Worm (Caenorhabditis elegans): ENCODE measurements around the gene srh-75.
A peak's percentile ranks its signal among the peaks of the same experiment; 100 is the strongest.

srh-75 gene

ce11 chrV:11046730-11047129 lies 10.2 kb downstream of the srh-75 start, which contains the start of gene dhs-18:
dhs-18 (minus strand) TSS chrV:11046833.
- TF ChIP-seq lin-35 (GFP tag; optimal IDR thresholded peaks at IDR 0.05) (peak in 1 of 2 experiments; percentile 6), skn-1 (tag; optimal IDR thresholded peaks at IDR 0.05) (no peak), nhr-20 (tag; optimal IDR thresholded peaks at IDR 0.05) (peak; percentile 73)

- TF ChIP-seq unc-62 (GFP tag; optimal IDR thresholded peaks at IDR 0.05) = no peak
- TF ChIP-seq ceh-8 (GFP tag; optimal IDR thresholded peaks at IDR 0.05) = no peak
- no peak for TF ChIP-seq efl-3 (GFP tag; optimal IDR thresholded peaks at IDR 0.05)
- no peak for TF ChIP-seq nhr-28 (tag; optimal IDR thresholded peaks at IDR 0.05)
- TF ChIP-seq nhr-47 (tag; optimal IDR thresholded peaks at IDR 0.05) = no peak
- no peak for TF ChIP-seq unc-98 (GFP tag; IDR thresholded peaks at IDR 0.05)
- TF ChIP-seq hpl-2 (GFP tag; optimal IDR thresholded peaks at IDR 0.05) = no peak
- TF ChIP-seq nhr-85 (tag) = no peak
- no peak for TF ChIP-seq C34B4.2 (tag; optimal IDR thresholded peaks at IDR 0.05)
Observed at ce11 chrV:11043767-11044166, 13.2 kb downstream of the srh-75 start, which contains the start of gene C45B11.6. C45B11.6 (plus strand) TSS chrV:11044067.

ce11 chrV:11042538-11042937 lies 14.4 kb downstream of the srh-75 start, which contains the start of gene C45B11.2:
C45B11.2 (plus strand) TSS chrV:11042710.
- TF ChIP-seq nhr-47 (tag; optimal IDR thresholded peaks at IDR 0.05) = no peak

ce11 chrV:11041499-11041898 lies 15.4 kb downstream of the srh-75 start, which contains the start of gene C45B11.5:
C45B11.5 (plus strand) TSS chrV:11041799.
- TF ChIP-seq mef-2 (tag; optimal IDR thresholded peaks at IDR 0.05) (no peak), ces-1 (GFP tag; optimal IDR thresholded peaks at IDR 0.05) (no peak)

- no peak for TF ChIP-seq swsn-7 (tag; optimal IDR thresholded peaks at IDR 0.05)
- no peak for TF ChIP-seq ztf-11 (tag; optimal IDR thresholded peaks at IDR 0.05)
- no peak for TF ChIP-seq C16A3.4 (tag; optimal IDR thresholded peaks at IDR 0.05)
Observed at ce11 chrV:11040473-11040872, 16.5 kb downstream of the srh-75 start, which contains the start of gene C45B11.8. C45B11.8 (plus strand) TSS chrV:11040773.

- TF ChIP-seq alr-1 (tag; optimal IDR thresholded peaks at IDR 0.05; ENCODE audit: borderline replicate concordance) (no peak), mab-9 (GFP tag; IDR thresholded peaks at IDR 0.05) (no peak), mdl-1 (tag; optimal IDR thresholded peaks at IDR 0.05) (no peak), blmp-1 (tag; optimal IDR thresholded peaks at IDR 0.05) (no peak), isw-1 (GFP tag; IDR thresholded peaks at IDR 0.05) (no peak), C04F5.9 (tag; optimal IDR thresholded peaks at IDR 0.05) (no peak), ceh-82 (tag; optimal IDR thresholded peaks at IDR 0.05) (no peak)
Observed at ce11 chrV:11040020-11040419, 16.9 kb downstream of the srh-75 start, which contains the start of gene C45B11.9. C45B11.9 (plus strand) TSS chrV:11040320.

- TF ChIP-seq unc-30 (tag; optimal IDR thresholded peaks at IDR 0.05) (no peak), jun-1 (tag; optimal IDR thresholded peaks at IDR 0.05) (no peak), nhr-85 (tag) (peak; percentile 94), tlp-1 (tag; optimal IDR thresholded peaks at IDR 0.05) (no peak), fkh-4 (tag; optimal IDR thresholded peaks at IDR 0.05; ENCODE audit: borderline replicate concordance) (peak; percentile 85), nhr-237 (tag; optimal IDR thresholded peaks at IDR 0.05) (peak; percentile 59), egl-13 (tag; optimal IDR thresholded peaks at IDR 0.05) (peak; percentile 71), blmp-1 (tag; optimal IDR thresholded peaks at IDR 0.05) (peak; percentile 75), alr-1 (tag; optimal IDR thresholded peaks at IDR 0.05; ENCODE audit: borderline replicate concordance) (no peak), nhr-19 (GFP tag; conservative IDR thresholded peaks at IDR 0.05) (peak; percentile 80), mdl-1 (tag; optimal IDR thresholded peaks at IDR 0.05) (peak in 1 of 2 experiments; percentile 18), elt-3 (tag; optimal IDR thresholded peaks at IDR 0.05) (peak in 2 of 6 experiments; percentile 2 to 41), ceh-8 (GFP tag; optimal IDR thresholded peaks at IDR 0.05) (no peak), efl-1 (optimal IDR thresholded peaks at IDR 0.05) (peak; percentile 78 to 84), efl-1 (GFP tag; optimal IDR thresholded peaks at IDR 0.05 in 1 of 2) (peak; percentile 69 to 96), F16B12.6 (tag; optimal IDR thresholded peaks at IDR 0.05) (no peak), zag-1 (tag; optimal IDR thresholded peaks at IDR 0.05) (peak; percentile 31), tbx-2 (tag; optimal IDR thresholded peaks at IDR 0.05) (peak; percentile 85), swsn-7 (tag; optimal IDR thresholded peaks at IDR 0.05) (peak; percentile 80), nhr-20 (tag; optimal IDR thresholded peaks at IDR 0.05) (peak; percentile 90), nhr-47 (tag; optimal IDR thresholded peaks at IDR 0.05) (peak; percentile 90), dsc-1 (tag; optimal IDR thresholded peaks at IDR 0.05) (peak; percentile 85), sox-4 (tag; optimal IDR thresholded peaks at IDR 0.05) (peak; percentile 74), skn-1 (tag; optimal IDR thresholded peaks at IDR 0.05) (peak; percentile 38), isw-1 (GFP tag; IDR thresholded peaks at IDR 0.05) (peak; percentile 87)
Observed at ce11 chrV:11039379-11039954, 17.5 kb downstream of the srh-75 start, which contains the start of gene pak-2. pak-2 (minus strand) TSS chrV:11039429.
